Fruit fly (Drosophila melanogaster) whole organism, pupa: ENCODE measurements around the gene Osi4.

Experiments used
- CG10348 ChIP-seq: fragments of 200-800 bp; sonication (Bioruptor generic); IDR thresholded peaks from 2 replicates; pipeline ENCODE4 v1.3.6; 2022; ENCODE audit warnings: missing biosample characterization, missing genetic modification characterization
- CG12605 ChIP-seq: fragments of 200-800 bp; sonication (Bioruptor generic); IDR thresholded peaks from 2 replicates; pipeline ENCODE4 v1.3.6; 2022; ENCODE audit warnings: missing biosample characterization, missing genetic modification characterization
- CG13204 ChIP-seq: fragments of 200-800 bp; sonication (Bioruptor generic); optimal IDR thresholded peaks from 2 replicates; lab custom pipeline; 2018; ENCODE audit warnings: missing biosample characterization, mild to moderate bottlenecking, missing genetic modification characterization, moderate library complexity
- CG14655 ChIP-seq: fragments of 200-800 bp; sonication (Bioruptor generic); optimal IDR thresholded peaks from 3 replicates; lab custom pipeline; 2017; ENCODE audit warnings: mild to moderate bottlenecking, missing biosample characterization, missing genetic modification reagents, missing genetic modification characterization
- CG15710 ChIP-seq: fragments of 200-800 bp; sonication (Bioruptor generic); optimal IDR thresholded peaks from 2 replicates; lab custom pipeline; 2018; ENCODE audit warnings: missing biosample characterization, mild to moderate bottlenecking, missing genetic modification characterization, moderate library complexity
- CG17806 ChIP-seq: fragments of 200-800 bp; sonication (Bioruptor generic); optimal IDR thresholded peaks from 2 replicates; lab custom pipeline; 2018; ENCODE audit warnings: missing biosample characterization, mild to moderate bottlenecking, missing genetic modification characterization, moderate library complexity
- CG32121 ChIP-seq: fragments of 200-800 bp; sonication (Bioruptor generic); IDR thresholded peaks from 2 replicates; pipeline ENCODE4 v1.3.6; 2022; ENCODE audit warnings: missing biosample characterization, missing genetic modification characterization
- CG34367 ChIP-seq: fragments of 200-800 bp; sonication (Bioruptor generic); optimal IDR thresholded peaks from 2 replicates; lab custom pipeline; 2018; ENCODE audit warnings: missing biosample characterization, mild to moderate bottlenecking, missing genetic modification characterization
- CG4496 ChIP-seq: fragments of 200-800 bp; sonication (Bioruptor generic); IDR thresholded peaks from 3 replicates; pipeline ENCODE4 v1.3.6; 2022; ENCODE audit warnings: missing biosample characterization, missing genetic modification characterization
- CG8159 ChIP-seq: fragments of 200-800 bp; sonication (Bioruptor generic); optimal IDR thresholded peaks from 3 replicates; lab custom pipeline; 2018; ENCODE audit warnings: missing biosample characterization, mild to moderate bottlenecking, missing genetic modification characterization, moderate library complexity
- CG8301 ChIP-seq: fragments of 200-800 bp; sonication (Bioruptor generic); optimal IDR thresholded peaks from 2 replicates; lab custom pipeline; 2018; ENCODE audit warnings: missing biosample characterization, mild to moderate bottlenecking, missing genetic modification characterization
- CG9948 ChIP-seq: fragments of 200-800 bp; sonication (Bioruptor generic); optimal IDR thresholded peaks from 2 replicates; lab custom pipeline; 2018; ENCODE audit warnings: missing biosample characterization, mild to moderate bottlenecking, missing genetic modification characterization, moderate library complexity
- D1 ChIP-seq: fragments of 200-800 bp; sonication (Bioruptor generic); optimal IDR thresholded peaks from 2 replicates; lab custom pipeline; 2018; ENCODE audit warnings: missing biosample characterization, mild to moderate bottlenecking, missing genetic modification characterization, moderate library complexity
- EcR ChIP-seq: fragments of 200-800 bp; sonication (Bioruptor generic); optimal IDR thresholded peaks from 3 replicates; lab custom pipeline; 2019; ENCODE audit warnings: missing biosample characterization, missing genetic modification characterization, mild to moderate bottlenecking, moderate library complexity, missing genetic modification reagents
- Ets98B ChIP-seq: fragments of 200-800 bp; sonication (Bioruptor generic); IDR thresholded peaks from 2 replicates; pipeline ENCODE4 v1.3.6; 2022; ENCODE audit warnings: missing biosample characterization, missing genetic modification characterization
- Pif1A ChIP-seq: fragments of 200-800 bp; sonication (Bioruptor generic); optimal IDR thresholded peaks from 3 replicates; lab custom pipeline; 2016; ENCODE audit warnings: missing biosample characterization, missing genetic modification characterization
- Pif1B ChIP-seq: fragments of 200-800 bp; sonication (Bioruptor generic); optimal IDR thresholded peaks from 3 replicates; lab custom pipeline; 2016; ENCODE audit warnings: missing biosample characterization, missing genetic modification characterization
- Snoo ChIP-seq: fragments of 200-800 bp; sonication (Bioruptor generic); optimal IDR thresholded peaks from 3 replicates; lab custom pipeline; 2017; ENCODE audit warnings: missing biosample characterization, mild to moderate bottlenecking, missing genetic modification characterization, inconsistent platforms
- fd96Ca ChIP-seq: fragments of 200-800 bp; sonication (Bioruptor generic); IDR thresholded peaks from 3 replicates; pipeline ENCODE4 v1.3.6; 2022; ENCODE audit warnings: missing biosample characterization, missing genetic modification characterization
- gl ChIP-seq: fragments of 200-800 bp; sonication (Bioruptor generic); optimal IDR thresholded peaks from 2 replicates; lab custom pipeline; 2018; ENCODE audit warnings: missing biosample characterization, mild to moderate bottlenecking, missing genetic modification characterization
- rn ChIP-seq: fragments of 200-800 bp; sonication (Bioruptor generic); IDR thresholded peaks from 2 replicates; pipeline ENCODE4 v1.3.6; 2022; ENCODE audit warnings: missing biosample characterization, missing genetic modification characterization

Osi4 gene

DNA sequence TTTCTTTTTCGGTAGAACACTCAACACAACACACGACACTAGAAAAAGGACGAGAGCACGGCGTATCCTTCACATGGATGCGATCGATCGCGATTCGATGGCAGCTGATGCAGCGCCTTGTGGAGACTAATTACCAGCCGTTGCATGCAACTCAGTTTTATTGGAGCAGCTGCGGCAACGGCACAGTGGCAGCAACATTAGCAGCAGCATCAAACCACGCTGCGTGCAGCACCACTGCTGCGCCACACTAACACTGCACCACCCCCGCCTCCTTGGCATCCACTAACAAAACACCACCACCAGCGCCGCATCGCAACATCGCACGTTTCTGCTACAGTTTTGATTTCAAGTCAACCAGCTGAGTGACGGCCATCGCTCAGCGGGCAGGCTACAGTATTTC lies at the start of gene Osi4:
Gene Osi4 (minus strand): TSS at position 101 of the 400 bp plus-strand sequence.
- no peak for TF ChIP-seq CG9948 (tag; lab: Kevin White, UChicago)

DNA sequence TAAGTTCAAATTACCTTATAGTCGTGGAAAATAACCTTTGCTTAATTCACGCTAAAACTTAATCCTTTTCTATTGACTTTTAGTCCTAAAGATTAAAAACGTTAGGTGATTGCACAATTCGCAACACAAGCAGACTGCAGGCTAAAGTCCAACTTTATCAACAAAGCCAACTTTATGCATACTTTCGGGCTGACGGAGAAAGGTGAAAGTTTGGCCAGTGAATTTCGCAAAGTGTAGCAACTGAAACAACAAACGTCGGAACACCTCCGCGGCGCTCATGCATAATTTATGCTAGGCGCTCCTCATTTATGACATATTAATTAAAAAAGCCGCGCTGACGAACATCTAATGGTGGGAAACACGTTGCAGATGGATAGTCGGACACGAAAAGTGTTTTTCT lies 48.4 kb upstream of the Osi4 start:
- no peak for TF ChIP-seq Ets98B (GFP tag; lab: Robert Waterston, UW)
- no peak for TF ChIP-seq EcR
- TF ChIP-seq CG8159 (tag; lab: Kevin White, UChicago) = no peak
- TF ChIP-seq fd96Ca (GFP tag; lab: Robert Waterston, UW) = no peak
- TF ChIP-seq CG4496 (GFP tag; lab: Robert Waterston, UW) = 0 out of 3 replicates have a peak, but pooled peaks have one; percentile 40
- TF ChIP-seq CG15710 (tag; lab: Kevin White, UChicago) = no peak
- TF ChIP-seq CG34367 (tag; lab: Kevin White, UChicago) = no peak
- TF ChIP-seq gl = no peak
- peak; percentile 42 for TF ChIP-seq CG14655
- no peak for TF ChIP-seq Snoo (tag; lab: Kevin White, UChicago)
- TF ChIP-seq CG17806 (tag; lab: Kevin White, UChicago) = no peak
- no peak; the same call in 1 of the 2 replicates for TF ChIP-seq CG12605 (GFP tag; lab: Robert Waterston, UW)
- no peak for TF ChIP-seq CG9948 (tag; lab: Kevin White, UChicago)
- TF ChIP-seq Pif1A (GFP tag; lab: Kevin White, UChicago) = no peak
- TF ChIP-seq CG10348 = no peak
- no peak for TF ChIP-seq CG13204 (GFP tag; lab: Kevin White, UChicago)
- peak; percentile 12 for TF ChIP-seq CG8301 (tag; lab: Kevin White, UChicago)
- TF ChIP-seq Pif1B (GFP tag; lab: Kevin White, UChicago) = no peak
- TF ChIP-seq rn = no peak
- no peak for TF ChIP-seq D1
- TF ChIP-seq CG32121 (GFP tag; lab: Robert Waterston, UW) = no peak

DNA sequence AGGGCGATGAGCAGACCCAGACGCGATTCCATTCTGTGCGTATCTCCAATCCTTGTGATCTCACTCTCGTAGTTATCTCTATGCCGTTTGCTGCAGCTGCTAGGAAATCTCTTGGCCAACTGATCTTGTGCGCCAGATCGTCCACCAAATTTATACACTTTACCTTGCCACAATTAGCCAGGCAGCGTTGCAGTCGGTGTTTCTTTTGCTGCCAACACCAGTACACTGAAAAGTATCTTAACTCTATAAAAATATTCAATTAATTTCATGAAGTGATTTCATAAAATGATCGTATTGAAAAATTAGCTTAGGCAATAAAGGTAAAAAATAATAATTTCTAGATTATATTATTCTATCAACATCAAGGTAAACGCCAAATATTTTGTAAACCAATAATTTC lies 47.1 kb upstream of the Osi4 start, which contains the start of gene Osi11:
Gene Osi11 (minus strand): TSS at position 101 of the 400 bp plus-strand sequence.
- TF ChIP-seq CG13204 (GFP tag; lab: Kevin White, UChicago) = no peak
- TF ChIP-seq Pif1A (GFP tag; lab: Kevin White, UChicago) = no peak
- no peak for TF ChIP-seq CG4496 (GFP tag; lab: Robert Waterston, UW)
- no peak for TF ChIP-seq CG12605 (GFP tag; lab: Robert Waterston, UW)
- no peak for TF ChIP-seq Pif1B (GFP tag; lab: Kevin White, UChicago)
- TF ChIP-seq Ets98B (GFP tag; lab: Robert Waterston, UW) = no peak
- no peak for TF ChIP-seq CG8159 (tag; lab: Kevin White, UChicago)
- no peak for TF ChIP-seq gl
- TF ChIP-seq CG15710 (tag; lab: Kevin White, UChicago) = no peak
- no peak for TF ChIP-seq CG10348
- TF ChIP-seq CG32121 (GFP tag; lab: Robert Waterston, UW) = no peak

DNA sequence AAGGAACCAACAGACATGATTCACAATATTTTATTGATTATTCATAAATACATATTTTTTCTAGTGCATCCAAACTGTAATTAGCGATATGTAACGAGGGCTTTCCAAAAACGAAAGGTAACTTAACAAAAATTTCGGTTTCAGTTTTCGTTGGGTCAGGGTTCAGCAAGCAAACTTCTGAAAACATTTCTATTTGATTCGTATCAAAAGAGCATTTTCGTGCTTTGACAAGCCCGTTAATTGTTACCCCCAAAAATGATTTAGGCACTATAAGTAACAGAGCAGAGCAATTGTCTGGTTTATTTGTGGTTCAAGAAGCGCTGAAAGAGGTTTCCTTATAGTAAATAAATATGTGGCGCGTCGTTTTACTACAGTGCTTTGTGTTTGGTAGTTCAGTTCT lies 44.3 kb upstream of the Osi4 start, which contains the start of gene Osi10b:
Gene Osi10b (plus strand): TSS at position 301 of the 400 bp plus-strand sequence.
- TF ChIP-seq CG34367 (tag; lab: Kevin White, UChicago) (no peak), CG8159 (tag; lab: Kevin White, UChicago) (no peak), CG32121 (GFP tag; lab: Robert Waterston, UW) (no peak), Pif1A (GFP tag; lab: Kevin White, UChicago) (no peak), CG14655 (no peak), CG8301 (tag; lab: Kevin White, UChicago) (no peak), CG12605 (GFP tag; lab: Robert Waterston, UW) (no peak), CG13204 (GFP tag; lab: Kevin White, UChicago) (no peak), CG10348 (no peak), D1 (no peak), Ets98B (GFP tag; lab: Robert Waterston, UW) (no peak), EcR (no peak)

DNA sequence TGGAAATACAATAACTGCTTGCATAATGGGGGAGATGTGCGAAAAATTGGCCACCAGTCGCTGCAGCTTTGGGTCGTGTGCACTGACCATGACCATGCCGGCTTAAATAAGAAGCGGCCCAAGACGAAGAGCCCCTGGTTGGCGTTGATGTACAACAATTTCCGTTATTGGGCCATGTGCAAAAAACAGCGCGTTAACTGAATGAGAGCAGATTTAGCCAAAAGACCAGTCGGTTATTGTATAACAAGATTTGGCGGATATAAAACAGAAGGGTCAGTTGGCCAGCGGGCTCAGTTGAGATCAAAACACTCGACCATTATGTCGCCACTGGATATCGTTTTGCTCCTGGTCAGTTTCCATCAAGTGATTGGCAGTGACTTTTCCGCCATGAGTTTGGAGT lies 42.1 kb upstream of the Osi4 start, which contains the start of gene Osi10a:
Gene Osi10a (plus strand): TSS at position 301 of the 400 bp plus-strand sequence.
- TF ChIP-seq Snoo (tag; lab: Kevin White, UChicago) = no peak
- TF ChIP-seq CG34367 (tag; lab: Kevin White, UChicago) = no peak
- no peak for TF ChIP-seq Pif1A (GFP tag; lab: Kevin White, UChicago)
- no peak for TF ChIP-seq CG10348
- TF ChIP-seq CG9948 (tag; lab: Kevin White, UChicago) = no peak
- TF ChIP-seq, all 21 proteins: peak for 0

dm6 chr3R:6259837-6260236 lies 38.3 kb upstream of the Osi4 start, which contains the start of gene Osi9:
TSS of gene Osi9 (plus strand) at chr3R:6260211.
- TF ChIP-seq CG4496 (GFP tag; lab: Robert Waterston, UW) (peak; percentile 71; the same call in 2 of the 3 replicates), Ets98B (GFP tag; lab: Robert Waterston, UW) (peak; percentile 14; the same call in 1 of the 2 replicates), CG8159 (tag; lab: Kevin White, UChicago) (no peak), CG13204 (GFP tag; lab: Kevin White, UChicago) (peak; percentile 86), CG32121 (GFP tag; lab: Robert Waterston, UW) (no peak)
- TF ChIP-seq, all 21 proteins: peak for 3

DNA sequence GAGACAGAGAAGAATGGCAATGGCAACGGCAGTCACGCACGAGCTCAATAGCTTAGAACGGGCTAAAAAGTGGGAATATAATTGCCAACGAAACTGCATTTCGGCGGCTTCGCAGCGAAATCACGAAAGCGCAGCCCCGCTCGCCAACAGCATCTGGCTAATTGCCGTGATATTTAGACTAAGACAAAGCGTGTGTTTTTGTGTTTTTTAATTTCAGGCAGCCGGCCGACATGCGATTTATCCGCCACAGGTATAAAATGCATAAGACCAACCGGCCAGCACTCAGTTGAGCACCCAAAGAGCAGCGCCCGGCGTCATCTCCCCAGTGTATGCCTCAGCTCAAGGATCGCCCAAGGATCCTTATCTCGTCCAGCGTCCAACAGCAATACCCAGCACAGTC lies 33.3 kb upstream of the Osi4 start, which contains the start of gene Osi8:
Gene Osi8 (plus strand): TSS at position 301 of the 400 bp plus-strand sequence.
- TF ChIP-seq Pif1A (GFP tag; lab: Kevin White, UChicago) (no peak), CG17806 (tag; lab: Kevin White, UChicago) (no peak), D1 (no peak), fd96Ca (GFP tag; lab: Robert Waterston, UW) (no peak), CG32121 (GFP tag; lab: Robert Waterston, UW) (no peak), EcR (no peak), CG8301 (tag; lab: Kevin White, UChicago) (no peak), CG12605 (GFP tag; lab: Robert Waterston, UW) (no peak), CG9948 (tag; lab: Kevin White, UChicago) (no peak), Ets98B (GFP tag; lab: Robert Waterston, UW) (no peak), Snoo (tag; lab: Kevin White, UChicago) (no peak), CG14655 (no peak), CG34367 (tag; lab: Kevin White, UChicago) (no peak), CG4496 (GFP tag; lab: Robert Waterston, UW) (no peak), rn (no peak), CG10348 (no peak), gl (no peak), CG8159 (tag; lab: Kevin White, UChicago) (no peak)
